Comparison of ENCODE assay signal across 4 worm cellular contexts in genomic region chrIV:14872320-14872719, ce11.
TF ChIP-seq lines count a peak whose summit lies in the region.

No protein-coding gene starts in this region.

TF ChIP-seq in whole organism, L2 larva, 48 proteins besides CTCF, POLR2A, EP300 and RAD21 (continued from another document):
- TF ChIP-seq alr-1 (tag; optimal IDR thresholded peaks at IDR 0.05; lab: Kevin White, UChicago) (no peak), blmp-1 (tag; optimal IDR thresholded peaks at IDR 0.05; lab: Kevin White, UChicago; ENCODE audit: insufficient read depth) (peak; percentile 4)

TF ChIP-seq in whole organism, L4 larva, 104 proteins besides CTCF, POLR2A, EP300 and RAD21 (continued from another document and continues in another):
- TF ChIP-seq spr-3 (GFP tag; optimal IDR thresholded peaks at IDR 0.05; lab: Kevin White, UChicago) (no peak), ceh-20 (GFP tag; IDR thresholded peaks at IDR 0.05; lab: Robert Waterston, UW) (no peak), ZK337.2 (GFP tag; IDR thresholded peaks at IDR 0.05; lab: Robert Waterston, UW) (no peak), mdt-29 (GFP tag; IDR thresholded peaks at IDR 0.05; lab: Robert Waterston, UW) (no peak), pha-4 (GFP tag; IDR thresholded peaks at IDR 0.05; lab: Robert Waterston, UW) (peak; percentile 34; the same call in 1 of the 2 replicates), pha-4 (tag; optimal IDR thresholded peaks at IDR 0.05; lab: Kevin White, UChicago) (no peak), madf-9 (GFP tag; conservative IDR thresholded peaks at IDR 0.05; lab: Robert Waterston, UW) (no peak), F37D6.2 (tag; optimal IDR thresholded peaks at IDR 0.05; lab: Kevin White, UChicago) (no peak), Y105C5A.15 (GFP tag; IDR thresholded peaks at IDR 0.05; lab: Robert Waterston, UW) (no peak), lsy-2 (tag; optimal IDR thresholded peaks at IDR 0.05; lab: Kevin White, UChicago) (peak in 1 of 2 experiments; percentile 34), lin-1 (GFP tag; IDR thresholded peaks at IDR 0.05; lab: Robert Waterston, UW) (no peak), ceh-28 (tag; optimal IDR thresholded peaks at IDR 0.05; lab: Kevin White, UChicago) (no peak), unc-130 (GFP tag; optimal IDR thresholded peaks at IDR 0.05; lab: Kevin White, UChicago) (no peak), hlh-11 (tag; optimal IDR thresholded peaks at IDR 0.05; lab: Kevin White, UChicago) (peak; percentile 78), nhr-42 (GFP tag; IDR thresholded peaks at IDR 0.05; lab: Robert Waterston, UW) (no peak), dmd-8 (GFP tag; IDR thresholded peaks at IDR 0.05; lab: Robert Waterston, UW) (no peak), unc-62 (GFP tag; optimal IDR thresholded peaks at IDR 0.05 in 1 of 2; lab: Kevin White, UChicago) (peak in 1 of 2 experiments; percentile 2), unc-62 (tag; optimal IDR thresholded peaks at IDR 0.05; lab: Kevin White, UChicago) (no peak), ceh-44 (GFP tag; IDR thresholded peaks at IDR 0.05; lab: Robert Waterston, UW) (no peak), nhr-77 (tag; optimal IDR thresholded peaks at IDR 0.05; lab: Kevin White, UChicago) (no peak), zfp-3 (GFP tag; conservative IDR thresholded peaks at IDR 0.05; lab: Robert Waterston, UW) (no peak), saeg-2 (GFP tag; IDR thresholded peaks at IDR 0.05; lab: Robert Waterston, UW) (no peak), cey-2 (tag; optimal IDR thresholded peaks at IDR 0.05; lab: Kevin White, UChicago; ENCODE audit: borderline replicate concordance, insufficient read depth) (no peak), sdz-12 (GFP tag; optimal IDR thresholded peaks at IDR 0.05; lab: Kevin White, UChicago) (no peak), D1046.2 (GFP tag; IDR thresholded peaks at IDR 0.05; lab: Robert Waterston, UW) (no peak), mdl-1 (tag; optimal IDR thresholded peaks at IDR 0.05; lab: Kevin White, UChicago) (peak in 1 of 2 experiments; percentile 35), lin-39 (tag; optimal IDR thresholded peaks at IDR 0.05; lab: Kevin White, UChicago) (no peak), dmd-6 (GFP tag; IDR thresholded peaks at IDR 0.05; lab: Robert Waterston, UW) (no peak), hlh-30 (tag; optimal IDR thresholded peaks at IDR 0.05; lab: Kevin White, UChicago; ENCODE audit: insufficient read depth) (peak; percentile 10), lim-7 (GFP tag; IDR thresholded peaks at IDR 0.05; lab: Robert Waterston, UW) (no peak), mxl-3 (GFP tag; optimal IDR thresholded peaks at IDR 0.05; lab: Kevin White, UChicago) (peak; percentile 87), F49E8.2 (tag; optimal IDR thresholded peaks at IDR 0.05; lab: Kevin White, UChicago; ENCODE audit: borderline replicate concordance) (no peak), nhr-102 (tag; optimal IDR thresholded peaks at IDR 0.05; lab: Kevin White, UChicago) (no peak), php-3 (GFP tag; IDR thresholded peaks at IDR 0.05; lab: Robert Waterston, UW) (no peak), T26A8.4 (GFP tag; IDR thresholded peaks at IDR 0.05; lab: Robert Waterston, UW) (no peak), R02D3.7 (tag; optimal IDR thresholded peaks at IDR 0.05; lab: Kevin White, UChicago) (no peak), madf-5 (GFP tag; IDR thresholded peaks at IDR 0.05; lab: Robert Waterston, UW) (no peak), tag-97 (GFP tag; IDR thresholded peaks at IDR 0.05; lab: Robert Waterston, UW) (no peak), F10B5.3 (tag; optimal IDR thresholded peaks at IDR 0.05; lab: Kevin White, UChicago) (no peak), jun-1 (tag; optimal IDR thresholded peaks at IDR 0.05; lab: Kevin White, UChicago) (no peak), skn-1 (tag; optimal IDR thresholded peaks at IDR 0.05; lab: Kevin White, UChicago) (no peak), daf-8 (GFP tag; IDR thresholded peaks at IDR 0.05; lab: Robert Waterston, UW) (no peak), F26F4.8 (GFP tag; conservative IDR thresholded peaks at IDR 0.05; lab: Robert Waterston, UW) (no peak), dmd-9 (GFP tag; IDR thresholded peaks at IDR 0.05; lab: Robert Waterston, UW) (no peak), set-16 (GFP tag; IDR thresholded peaks at IDR 0.05; lab: Robert Waterston, UW) (peak; percentile 79)

TF ChIP-seq in whole organism, late embryonic, 69 proteins besides CTCF, POLR2A, EP300 and RAD21 (continued from another document):
- TF ChIP-seq hlh-13 (GFP tag; optimal IDR thresholded peaks at IDR 0.05; lab: Kevin White, UChicago) (no peak), unc-42 (tag; optimal IDR thresholded peaks at IDR 0.05; lab: Kevin White, UChicago) (no peak), fkh-6 (tag; optimal IDR thresholded peaks at IDR 0.05; lab: Kevin White, UChicago) (no peak), dve-1 (tag; optimal IDR thresholded peaks at IDR 0.05; lab: Kevin White, UChicago) (no peak), unc-86 (tag; optimal IDR thresholded peaks at IDR 0.05; lab: Kevin White, UChicago) (no peak), C38D4.7 (GFP tag; optimal IDR thresholded peaks at IDR 0.05; lab: Kevin White, UChicago) (no peak), zip-5 (tag; optimal IDR thresholded peaks at IDR 0.05; lab: Kevin White, UChicago) (no peak), ceh-31 (tag; optimal IDR thresholded peaks at IDR 0.05; lab: Kevin White, UChicago) (peak; percentile 49), tbx-7 (tag; optimal IDR thresholded peaks at IDR 0.05; lab: Kevin White, UChicago) (peak; percentile 15), elt-2 (tag; optimal IDR thresholded peaks at IDR 0.05; lab: Kevin White, UChicago) (no peak), ets-4 (tag; optimal IDR thresholded peaks at IDR 0.05; lab: Kevin White, UChicago) (peak; percentile 9), C08G9.2 (tag; optimal IDR thresholded peaks at IDR 0.05; lab: Kevin White, UChicago) (peak; percentile 33), ceh-48 (tag; optimal IDR thresholded peaks at IDR 0.05; lab: Kevin White, UChicago) (no peak), ceh-45 (GFP tag; IDR thresholded peaks at IDR 0.05; lab: Robert Waterston, UW) (no peak), pqm-1 (tag; optimal IDR thresholded peaks at IDR 0.05; lab: Kevin White, UChicago) (no peak), mec-3 (tag; optimal IDR thresholded peaks at IDR 0.05; lab: Kevin White, UChicago; ENCODE audit: borderline replicate concordance) (no peak), che-1 (tag; optimal IDR thresholded peaks at IDR 0.05; lab: Kevin White, UChicago) (no peak), ceh-24 (tag; optimal IDR thresholded peaks at IDR 0.05; lab: Kevin White, UChicago) (no peak), K02D7.2 (tag; optimal IDR thresholded peaks at IDR 0.05; lab: Kevin White, UChicago) (no peak), eyg-1 (tag; optimal IDR thresholded peaks at IDR 0.05; lab: Kevin White, UChicago) (peak; percentile 34), tbx-2 (tag; optimal IDR thresholded peaks at IDR 0.05; lab: Kevin White, UChicago) (peak; percentile 70), ama-1 (optimal IDR thresholded peaks at IDR 0.05; lab: Kevin White, UChicago) (no peak), fkh-10 (GFP tag; optimal IDR thresholded peaks at IDR 0.05; lab: Kevin White, UChicago) (no peak), ceh-22 (tag; optimal IDR thresholded peaks at IDR 0.05; lab: Kevin White, UChicago) (no peak), hlh-30 (tag; optimal IDR thresholded peaks at IDR 0.05; lab: Kevin White, UChicago; ENCODE audit: insufficient read depth) (peak; percentile 26), ceh-6 (GFP tag; optimal IDR thresholded peaks at IDR 0.05; lab: Kevin White, UChicago) (no peak), pros-1 (tag; optimal IDR thresholded peaks at IDR 0.05; lab: Kevin White, UChicago) (peak; percentile 62), gmeb-2 (tag; optimal IDR thresholded peaks at IDR 0.05; lab: Kevin White, UChicago) (no peak), K09A11.1 (tag; optimal IDR thresholded peaks at IDR 0.05; lab: Kevin White, UChicago; ENCODE audit: insufficient read depth) (no peak), nhr-11 (tag; optimal IDR thresholded peaks at IDR 0.05; lab: Kevin White, UChicago) (no peak), ceh-30 (tag; optimal IDR thresholded peaks at IDR 0.05; lab: Kevin White, UChicago) (no peak), pat-9 (tag; optimal IDR thresholded peaks at IDR 0.05; lab: Kevin White, UChicago) (no peak), pha-2 (tag; optimal IDR thresholded peaks at IDR 0.05; lab: Kevin White, UChicago) (peak; percentile 32), ceh-19 (GFP tag; optimal IDR thresholded peaks at IDR 0.05; lab: Kevin White, UChicago) (no peak), sox-4 (tag; optimal IDR thresholded peaks at IDR 0.05; lab: Kevin White, UChicago) (no peak), rnt-1 (tag; optimal IDR thresholded peaks at IDR 0.05; lab: Kevin White, UChicago) (peak; percentile 63), lin-11 (tag; optimal IDR thresholded peaks at IDR 0.05; lab: Kevin White, UChicago) (no peak), nfya-1 (tag; optimal IDR thresholded peaks at IDR 0.05; lab: Kevin White, UChicago) (peak; percentile 73), ahr-1 (tag; optimal IDR thresholded peaks at IDR 0.05; lab: Kevin White, UChicago) (no peak), elt-4 (tag; optimal IDR thresholded peaks at IDR 0.05; lab: Kevin White, UChicago) (no peak), T23F11.4 (GFP tag; optimal IDR thresholded peaks at IDR 0.05; lab: Kevin White, UChicago) (no peak), ttx-3 (tag; optimal IDR thresholded peaks at IDR 0.05; lab: Kevin White, UChicago) (no peak), sdc-2 (tag; optimal IDR thresholded peaks at IDR 0.05; lab: Kevin White, UChicago) (no peak)

TF ChIP-seq in whole organism, mixed stage, embryonic, 35 proteins besides CTCF, POLR2A, EP300 and RAD21 (continued from another document):
- no peak for TF ChIP-seq elt-1 (tag; optimal IDR thresholded peaks at IDR 0.05; lab: Kevin White, UChicago; ENCODE audit: borderline replicate concordance, insufficient read depth)
- no peak for TF ChIP-seq nhr-2 (tag; optimal IDR thresholded peaks at IDR 0.05; lab: Kevin White, UChicago)
- no peak for TF ChIP-seq elt-3 (tag; optimal IDR thresholded peaks at IDR 0.05; lab: Kevin White, UChicago)
- TF ChIP-seq nhr-76 (tag; optimal IDR thresholded peaks at IDR 0.05; lab: Kevin White, UChicago), result no peak
